Fruit fly (Drosophila melanogaster) whole organism, embryonic: ENCODE results near the gene lectin-33A.

Experiments
- Abd-B ChIP-seq: fragments of 200-800 bp; sonication (Bioruptor generic); optimal IDR thresholded peaks from 2 replicates; lab custom pipeline; 2018; ENCODE audit warnings: missing biosample characterization, mild to moderate bottlenecking, missing genetic modification characterization, moderate library complexity
- Bdp1 ChIP-seq: fragments of 200-800 bp; sonication (Bioruptor generic); optimal IDR thresholded peaks from 3 replicates; lab custom pipeline; 2016; ENCODE audit warnings: missing biosample characterization, missing genetic modification characterization
- CG10147 ChIP-seq: fragments of 200-800 bp; sonication (Bioruptor generic); optimal IDR thresholded peaks from 2 replicates; lab custom pipeline; 2019; ENCODE audit warnings: missing biosample characterization, mild to moderate bottlenecking, missing genetic modification characterization, moderate library complexity
- CG10543 ChIP-seq: fragments of 200-800 bp; sonication (Bioruptor generic); optimal IDR thresholded peaks from 3 replicates; lab custom pipeline; 2017; ENCODE audit warnings: missing biosample characterization, mild to moderate bottlenecking, missing genetic modification characterization, moderate library complexity
- CG12659 ChIP-seq: fragments of 200-800 bp; sonication (Bioruptor generic); optimal IDR thresholded peaks from 3 replicates; lab custom pipeline; 2017; ENCODE audit warnings: mild to moderate bottlenecking, missing biosample characterization, missing genetic modification reagents, missing genetic modification characterization
- CG12744 ChIP-seq: fragments of 200-800 bp; sonication (Bioruptor generic); optimal IDR thresholded peaks from 2 replicates; lab custom pipeline; 2016; ENCODE audit warnings: missing biosample characterization, missing genetic modification characterization
- CG12769 ChIP-seq: fragments of 200-800 bp; sonication (Bioruptor generic); optimal IDR thresholded peaks from 2 replicates; lab custom pipeline; 2019; ENCODE audit warnings: missing biosample characterization, mild to moderate bottlenecking, missing genetic modification characterization, moderate library complexity
- CG14014 ChIP-seq: fragments of 200-800 bp; sonication (Bioruptor generic); IDR thresholded peaks from 2 replicates; pipeline ENCODE4 v1.3.6; 2022; ENCODE audit warnings: missing biosample characterization, missing genetic modification characterization
- CG14050 ChIP-seq: fragments of 200-800 bp; sonication (Bioruptor generic); IDR thresholded peaks from 3 replicates; pipeline ENCODE4 v1.3.6; 2022; ENCODE audit warnings: missing biosample characterization, missing genetic modification characterization
- CG15601 ChIP-seq: fragments of 200-800 bp; sonication (Bioruptor generic); optimal IDR thresholded peaks from 3 replicates; lab custom pipeline; 2019; ENCODE audit warnings: missing biosample characterization, mild to moderate bottlenecking, missing genetic modification characterization, moderate library complexity
- CG1603 ChIP-seq: fragments of 200-800 bp; sonication (Bioruptor generic); optimal IDR thresholded peaks from 2 replicates; lab custom pipeline; 2019; ENCODE audit warnings: missing biosample characterization, mild to moderate bottlenecking, missing genetic modification characterization, moderate library complexity
- CG16779 ChIP-seq: fragments of 200-800 bp; sonication (Bioruptor generic); IDR thresholded peaks from 2 replicates; pipeline ENCODE4 v1.3.6; 2022; ENCODE audit warnings: missing biosample characterization, missing genetic modification characterization
- CG16815 ChIP-seq: fragments of 200-800 bp; sonication (Bioruptor generic); optimal IDR thresholded peaks from 3 replicates; lab custom pipeline; 2017; ENCODE audit warnings: missing biosample characterization, mild to moderate bottlenecking, missing genetic modification characterization
- CG16863 ChIP-seq: fragments of 200-800 bp; sonication (Bioruptor generic); optimal IDR thresholded peaks from 3 replicates; lab custom pipeline; 2016; ENCODE audit warnings: missing biosample characterization, missing genetic modification characterization
- CG17568 ChIP-seq: fragments of 200-800 bp; sonication (Bioruptor generic); optimal IDR thresholded peaks from 2 replicates; lab custom pipeline; 2018; ENCODE audit warnings: missing biosample characterization, mild to moderate bottlenecking, missing genetic modification characterization, moderate library complexity
- CG30020 ChIP-seq: fragments of 200-800 bp; optimal IDR thresholded peaks from 2 replicates; lab custom pipeline; 2019; ENCODE audit warnings: missing biosample characterization, mild to moderate bottlenecking, missing genetic modification characterization, moderate library complexity
- CG30431 ChIP-seq: fragments of 200-800 bp; sonication (Bioruptor generic); optimal IDR thresholded peaks from 2 replicates; lab custom pipeline; 2017; ENCODE audit warnings: missing biosample characterization, missing genetic modification characterization
- CG4360 ChIP-seq: fragments of 200-800 bp; sonication (Bioruptor generic); IDR thresholded peaks from 2 replicates; pipeline ENCODE4 v1.3.6; 2022; ENCODE audit warnings: missing biosample characterization, missing genetic modification characterization
- CG5180 ChIP-seq: fragments of 200-800 bp; sonication (Bioruptor generic); optimal IDR thresholded peaks from 3 replicates; lab custom pipeline; 2017; ENCODE audit warnings: missing biosample characterization, missing genetic modification characterization, mild to moderate bottlenecking, moderate library complexity, missing genetic modification reagents
- CG6765 ChIP-seq: fragments of 200-800 bp; sonication (Bioruptor generic); optimal IDR thresholded peaks from 3 replicates; lab custom pipeline; 2017; ENCODE audit warnings: missing biosample characterization, mild to moderate bottlenecking, missing genetic modification characterization
- CG6813 ChIP-seq: fragments of 200-800 bp; sonication (Bioruptor generic); optimal IDR thresholded peaks from 2 replicates; lab custom pipeline; 2017; ENCODE audit warnings: missing biosample characterization, missing genetic modification characterization, mild to moderate bottlenecking, moderate library complexity, missing genetic modification reagents
- CG7839 ChIP-seq: fragments of 200-800 bp; sonication (Bioruptor generic); optimal IDR thresholded peaks from 3 replicates; lab custom pipeline; 2018; ENCODE audit warnings: missing biosample characterization, mild to moderate bottlenecking, missing genetic modification characterization, moderate library complexity
- CG8281 ChIP-seq: fragments of 200-800 bp; sonication (Bioruptor generic); optimal IDR thresholded peaks from 2 replicates; lab custom pipeline; 2018; ENCODE audit warnings: missing biosample characterization, mild to moderate bottlenecking, missing genetic modification characterization, moderate library complexity
- CG8388 ChIP-seq: fragments of 200-800 bp; sonication (Bioruptor generic); optimal IDR thresholded peaks from 2 replicates; lab custom pipeline; 2019; ENCODE audit warnings: missing biosample characterization, mild to moderate bottlenecking, missing genetic modification characterization, moderate library complexity
- Chrac-16 ChIP-seq: fragments of 200-800 bp; sonication (Bioruptor generic); optimal IDR thresholded peaks from 3 replicates; lab custom pipeline; 2016; ENCODE audit warnings: missing biosample characterization, missing genetic modification characterization
- CoRest ChIP-seq: fragments of 200-800 bp; sonication (Bioruptor generic); optimal IDR thresholded peaks from 3 replicates; lab custom pipeline; 2018; ENCODE audit warnings: missing biosample characterization, mild to moderate bottlenecking, missing genetic modification characterization, moderate library complexity
- Dfd ChIP-seq, 2 experiments: fragments of >200 bp; optimal IDR thresholded peaks; 2 replicates each; lab custom pipeline; 2017; ENCODE audit warnings: missing biosample characterization in 2 of 2, missing genetic modification characterization in 2 of 2
- Dll ChIP-seq: fragments of 200-800 bp; sonication (Bioruptor generic); IDR thresholded peaks from 4 replicates; pipeline ENCODE4 v1.3.6; 2022; ENCODE audit warnings: missing biosample characterization, missing genetic modification characterization; ENCODE audit not compliant: partially characterized antibody
- E2f1 ChIP-seq: fragments of 200-800 bp; sonication (Bioruptor generic); IDR thresholded peaks from 2 replicates; pipeline ENCODE4 v1.3.6; 2022; ENCODE audit warnings: missing biosample characterization, missing genetic modification characterization
- Eip74EF ChIP-seq, 2 experiments: fragments of 200-800 bp in 1 of 2; fragments of >200 bp in 1 of 2; sonication (Bioruptor generic) in 1 of 2; optimal IDR thresholded peaks; 2 replicates each; lab custom pipeline; 2017 to 2019; ENCODE audit warnings: missing biosample characterization in 2 of 2, missing genetic modification characterization in 2 of 2, mild to moderate bottlenecking in 1 of 2, moderate library complexity in 1 of 2
- GATAe ChIP-seq: fragments of 200-800 bp; sonication (Bioruptor generic); conservative IDR thresholded peaks from 2 replicates; pipeline ENCODE4 v1.3.6; 2022; ENCODE audit warnings: missing biosample characterization, missing genetic modification characterization
- Hand ChIP-seq: fragments of 200-800 bp; sonication (Bioruptor generic); optimal IDR thresholded peaks from 2 replicates; lab custom pipeline; 2017; ENCODE audit warnings: mild to moderate bottlenecking, missing biosample characterization, missing genetic modification reagents, missing genetic modification characterization
- MBD-R2 ChIP-seq: fragments of 200-800 bp; sonication (Bioruptor generic); IDR thresholded peaks from 2 replicates; pipeline ENCODE4 v1.3.6; 2022; ENCODE audit warnings: missing biosample characterization, missing genetic modification characterization
- Nf-YA ChIP-seq: fragments of 200-800 bp; sonication (Bioruptor generic); IDR thresholded peaks from 2 replicates; pipeline ENCODE4 v1.3.6; 2022; ENCODE audit warnings: missing biosample characterization, missing genetic modification characterization
- Spps ChIP-seq: fragments of 200-800 bp; sonication (Bioruptor generic); optimal IDR thresholded peaks from 2 replicates; lab custom pipeline; 2018; ENCODE audit warnings: missing biosample characterization, mild to moderate bottlenecking, missing genetic modification characterization
- Ssrp ChIP-seq: fragments of 200-800 bp; sonication (Bioruptor generic); optimal IDR thresholded peaks from 2 replicates; lab custom pipeline; 2018; ENCODE audit warnings: missing biosample characterization, mild to moderate bottlenecking, missing genetic modification characterization, moderate library complexity
- Xrp1 ChIP-seq: fragments of 200-800 bp; sonication (Bioruptor generic); IDR thresholded peaks from 2 replicates; pipeline ENCODE4 v1.3.6; 2022; ENCODE audit warnings: missing biosample characterization, missing genetic modification characterization
- YL-1 ChIP-seq: fragments of 200-800 bp; sonication (Bioruptor generic); optimal IDR thresholded peaks from 3 replicates; lab custom pipeline; 2017; ENCODE audit warnings: missing biosample characterization, mild to moderate bottlenecking, missing genetic modification characterization
- ash1 ChIP-seq: fragments of 200-800 bp; sonication (Bioruptor generic); optimal IDR thresholded peaks from 2 replicates; lab custom pipeline; 2018; ENCODE audit warnings: missing biosample characterization, mild to moderate bottlenecking, missing genetic modification characterization
- bbx ChIP-seq: fragments of 200-800 bp; sonication (Bioruptor generic); IDR thresholded peaks from 2 replicates; pipeline ENCODE4 v1.3.6; 2022; ENCODE audit warnings: missing biosample characterization, missing genetic modification characterization; ENCODE audit not compliant: partially characterized antibody
- danr ChIP-seq: fragments of 200-800 bp; sonication (Bioruptor generic); IDR thresholded peaks from 2 replicates; pipeline ENCODE4 v1.3.6; 2022; ENCODE audit warnings: missing biosample characterization, missing genetic modification characterization
- eyg ChIP-seq: fragments of 200-800 bp; sonication (Bioruptor generic); optimal IDR thresholded peaks from 3 replicates; lab custom pipeline; 2016; ENCODE audit warnings: missing biosample characterization, missing genetic modification characterization
- fru ChIP-seq: fragments of >200 bp; optimal IDR thresholded peaks from 2 replicates; lab custom pipeline; 2017
- gfzf ChIP-seq: fragments of 200-800 bp; sonication (Bioruptor generic); optimal IDR thresholded peaks from 2 replicates; lab custom pipeline; 2016; ENCODE audit warnings: missing biosample characterization, mild to moderate bottlenecking, missing genetic modification characterization, moderate library complexity
- hb ChIP-seq: fragments of 200-800 bp; sonication (Bioruptor generic); IDR thresholded peaks from 3 replicates; pipeline ENCODE4 v1.3.6; 2022; ENCODE audit warnings: missing biosample characterization, missing genetic modification characterization; ENCODE audit not compliant: partially characterized antibody
- pum ChIP-seq: fragments of 200-800 bp; sonication (Bioruptor generic); optimal IDR thresholded peaks from 2 replicates; lab custom pipeline; 2016; ENCODE audit warnings: missing biosample characterization, missing genetic modification characterization
- shn ChIP-seq: fragments of 200-800 bp; sonication (Bioruptor generic); optimal IDR thresholded peaks from 3 replicates; lab custom pipeline; 2016; ENCODE audit warnings: missing biosample characterization, missing genetic modification characterization
- sug ChIP-seq: fragments of 200-800 bp; optimal IDR thresholded peaks from 2 replicates; lab custom pipeline; 2019; ENCODE audit warnings: missing biosample characterization, mild to moderate bottlenecking, missing genetic modification characterization, moderate library complexity
- tx ChIP-seq: fragments of 200-800 bp; sonication (Bioruptor generic); optimal IDR thresholded peaks from 2 replicates; lab custom pipeline; 2016; ENCODE audit warnings: missing biosample characterization, missing genetic modification characterization
- vfl ChIP-seq: fragments of 200-800 bp; sonication (Bioruptor generic); optimal IDR thresholded peaks from 2 replicates; lab custom pipeline; 2016; ENCODE audit warnings: missing biosample characterization, missing genetic modification characterization

The lectin-33A gene

dm6 chr2L:10987370-10987853 is 14.5 kb upstream of the lectin-33A start, which contains the start of the genes piwi and CG12253 (continued):
- TF ChIP-seq CoRest (tag; lab: Kevin White, UChicago), result peak; percentile 95
- TF ChIP-seq CG12769 (tag; lab: Kevin White, UChicago), result no peak
- TF ChIP-seq gfzf (GFP tag; lab: Kevin White, UChicago), result peak; percentile 69
- no peak for TF ChIP-seq bbx (GFP tag; lab: Robert Waterston, UW)
- peak; percentile 78 for TF ChIP-seq Chrac-16
- TF ChIP-seq Xrp1, result peak; percentile 27; the same call in 1 of the 2 replicates
- peak; percentile 87 for TF ChIP-seq CG8388 (GFP tag; lab: Kevin White, UChicago)
- no peak for TF ChIP-seq CG6765 (GFP tag; lab: Kevin White, UChicago)
- TF ChIP-seq CG5180 (GFP tag; lab: Kevin White, UChicago), result no peak
- TF ChIP-seq CG12744 (GFP tag; lab: Kevin White, UChicago), result no peak
- peak; percentile 86 for TF ChIP-seq CG15601
- TF ChIP-seq CG1603 (tag; lab: Kevin White, UChicago), result no peak
- no peak for TF ChIP-seq Abd-B (GFP tag; lab: Kevin White, UChicago)
- TF ChIP-seq CG30431, result no peak
- no peak for TF ChIP-seq fru (lab: Kevin White, UChicago)
- TF ChIP-seq Bdp1 (GFP tag; lab: Kevin White, UChicago), result no peak
- peak; percentile 55 for TF ChIP-seq Nf-YA
- TF ChIP-seq Spps (tag; lab: Kevin White, UChicago), result peak; percentile 14
- peak; percentile 72 for TF ChIP-seq CG16815 (GFP tag; lab: Kevin White, UChicago)
- TF ChIP-seq shn (GFP tag; lab: Kevin White, UChicago), result peak; percentile 35
- no peak for TF ChIP-seq hb
- peak; percentile 94 for TF ChIP-seq Ssrp (tag; lab: Kevin White, UChicago)
- no peak for TF ChIP-seq Dfd (GFP tag; optimal IDR thresholded peaks at IDR 0.05; lab: Kevin White, UChicago)
- TF ChIP-seq CG10147 (GFP tag; lab: Kevin White, UChicago), result no peak
- peak; percentile 28 for TF ChIP-seq pum (GFP tag; lab: Kevin White, UChicago)
- TF ChIP-seq CG16779, result no peak
- TF ChIP-seq CG30020, result peak; percentile 80
- TF ChIP-seq YL-1 (GFP tag; lab: Kevin White, UChicago), result no peak
- no peak for TF ChIP-seq CG10543 (GFP tag; lab: Kevin White, UChicago)
- TF ChIP-seq sug (tag; lab: Kevin White, UChicago), result peak; percentile 56
- TF ChIP-seq ash1 (GFP tag; lab: Kevin White, UChicago), result no peak
- peak; percentile 66 for TF ChIP-seq CG17568
- TF ChIP-seq danr (GFP tag; lab: Robert Waterston, UW), result no peak; the same call in 1 of the 2 replicates
- TF ChIP-seq CG7839, result no peak
- peak; percentile 23 for TF ChIP-seq CG16863 (GFP tag; lab: Kevin White, UChicago)
- TF ChIP-seq Eip74EF (GFP tag; optimal IDR thresholded peaks at IDR 0.05; lab: Kevin White, UChicago), result no peak
- no peak for TF ChIP-seq CG6813 (GFP tag; lab: Kevin White, UChicago)
- peak; percentile 88 for TF ChIP-seq CG12659 (GFP tag; lab: Kevin White, UChicago)
- peak; percentile 49 for TF ChIP-seq MBD-R2 (GFP tag; lab: Robert Waterston, UW)
- TF ChIP-seq tx (GFP tag; lab: Kevin White, UChicago), result no peak
- peak; percentile 29; the same call in 1 of the 2 replicates for TF ChIP-seq E2f1 (GFP tag; lab: Robert Waterston, UW)
- TF ChIP-seq eyg (GFP tag; lab: Kevin White, UChicago), result no peak
- peak; percentile 66; the same call in 1 of the 2 replicates for TF ChIP-seq CG14014 (GFP tag; lab: Robert Waterston, UW)
- TF ChIP-seq Dll (GFP tag; lab: Robert Waterston, UW), result no peak
- TF ChIP-seq CG14050 (GFP tag; lab: Robert Waterston, UW), result no peak; the same call in 1 of the 3 replicates
- TF ChIP-seq vfl (GFP tag; lab: Kevin White, UChicago), result no peak
- TF ChIP-seq CG8281, result no peak
- TF ChIP-seq GATAe (GFP tag; lab: Robert Waterston, UW), result no peak
- TF ChIP-seq Hand, result peak; percentile 25
- no peak for TF ChIP-seq CG4360 (GFP tag; lab: Robert Waterston, UW)
